Worm (Caenorhabditis elegans): ENCODE results near the gene sto-2.
A peak's percentile ranks its signal among the peaks of the same experiment; 100 is the strongest.

Gene sto-2

DNA sequence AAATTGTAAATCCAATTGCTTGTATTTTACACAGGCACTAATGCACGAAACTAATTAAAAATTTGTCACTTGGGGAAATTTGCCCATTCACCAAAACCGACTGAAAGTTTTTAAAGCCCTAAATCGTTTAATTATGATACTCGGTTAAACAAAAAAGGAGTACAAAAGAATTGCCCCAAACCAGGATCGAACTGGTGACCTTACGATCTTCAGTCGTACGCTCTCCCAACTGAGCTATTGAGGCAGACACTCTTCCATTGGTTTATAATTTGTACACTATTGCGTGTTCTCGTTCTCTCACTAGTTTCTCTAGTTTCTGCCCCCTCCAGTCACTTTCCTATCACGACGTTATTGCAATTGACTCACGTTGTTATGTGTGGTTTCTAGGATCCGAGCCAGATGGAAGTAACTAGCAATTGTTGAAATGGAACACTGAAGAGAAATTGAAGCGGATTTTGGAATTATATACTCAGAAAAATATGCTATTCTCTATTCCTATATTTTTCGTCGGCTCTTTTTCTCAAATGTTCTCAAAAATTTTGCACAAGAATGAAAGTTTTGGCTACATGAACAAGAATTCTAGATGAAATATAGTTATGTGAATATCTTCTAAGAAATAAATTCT, 3.9 kb downstream of the sto-2 start (continued):
- TF ChIP-seq hlh-26 (GFP tag; conservative IDR thresholded peaks at IDR 0.05) (no peak), ztf-22 (GFP tag; optimal IDR thresholded peaks at IDR 0.05) (no peak), madf-10 (tag; optimal IDR thresholded peaks at IDR 0.05) (peak; percentile 56), him-1 (tag; optimal IDR thresholded peaks at IDR 0.05) (peak; percentile 85), snpc-3.4 (tag; optimal IDR thresholded peaks at IDR 0.05) (peak; percentile 86), T07F8.4 (tag; optimal IDR thresholded peaks at IDR 0.05) (peak; percentile 50), lin-40 (tag; optimal IDR thresholded peaks at IDR 0.05) (peak; percentile 63)

DNA sequence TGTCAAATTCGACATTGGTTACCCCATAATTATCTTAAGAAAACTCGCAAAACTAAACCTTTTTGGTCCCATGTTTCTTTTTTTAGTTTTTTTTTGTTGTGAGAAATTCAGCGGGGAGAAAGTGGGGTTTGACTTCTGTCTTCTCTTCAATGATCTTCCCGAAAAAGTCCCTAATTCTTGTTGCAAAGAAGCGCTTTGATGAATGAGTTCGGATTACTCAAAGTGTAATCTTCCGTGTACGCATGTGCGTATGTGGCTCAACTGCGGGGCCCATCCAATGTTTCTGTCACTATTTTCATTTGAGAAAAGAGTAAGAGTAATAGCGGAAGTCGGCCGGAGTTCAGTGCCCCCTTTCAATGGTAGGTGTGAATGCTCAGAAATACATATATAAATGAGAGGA, 12.0 kb downstream of the sto-2 start:
- TF ChIP-seq athp-1 (tag; optimal IDR thresholded peaks at IDR 0.05) = no peak
- no peak for TF ChIP-seq hmg-20 (GFP tag; IDR thresholded peaks at IDR 0.05)

DNA sequence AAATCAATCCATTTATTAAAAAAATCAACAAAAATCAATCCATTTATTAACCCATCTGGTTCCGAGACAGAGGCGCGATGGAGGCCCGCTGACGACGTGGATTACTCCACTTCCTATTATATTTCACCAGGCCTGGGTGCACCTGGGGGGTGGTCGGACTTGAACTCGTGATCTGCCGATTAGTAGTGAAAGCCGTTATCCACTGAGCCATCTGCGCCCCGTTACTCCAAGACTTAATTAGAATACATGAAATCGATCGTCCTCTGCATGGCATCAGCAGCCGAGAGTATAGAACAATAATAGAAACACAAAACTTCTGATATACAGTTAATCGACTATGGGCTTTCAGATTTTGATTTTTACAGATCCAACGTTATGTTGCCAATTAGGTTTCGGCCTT, 13.6 kb downstream of the sto-2 start:
- TF ChIP-seq tbp1 (GFP tag; optimal IDR thresholded peaks at IDR 0.05) = peak; percentile 67
- TF ChIP-seq D2030.7 (GFP tag; IDR thresholded peaks at IDR 0.05) = 0 out of 2 replicates have a peak, but pooled peaks have one; percentile 33
- peak; percentile 31 for TF ChIP-seq B0261.1 (tag; optimal IDR thresholded peaks at IDR 0.05)
- peak; percentile 47 for TF ChIP-seq rpc-1 (optimal IDR thresholded peaks at IDR 0.05)
- TF ChIP-seq rpc-1 (tag; optimal IDR thresholded peaks at IDR 0.05) = peak; percentile 73
- TF ChIP-seq egl-18 (GFP tag; IDR thresholded peaks at IDR 0.05) = no peak

DNA sequence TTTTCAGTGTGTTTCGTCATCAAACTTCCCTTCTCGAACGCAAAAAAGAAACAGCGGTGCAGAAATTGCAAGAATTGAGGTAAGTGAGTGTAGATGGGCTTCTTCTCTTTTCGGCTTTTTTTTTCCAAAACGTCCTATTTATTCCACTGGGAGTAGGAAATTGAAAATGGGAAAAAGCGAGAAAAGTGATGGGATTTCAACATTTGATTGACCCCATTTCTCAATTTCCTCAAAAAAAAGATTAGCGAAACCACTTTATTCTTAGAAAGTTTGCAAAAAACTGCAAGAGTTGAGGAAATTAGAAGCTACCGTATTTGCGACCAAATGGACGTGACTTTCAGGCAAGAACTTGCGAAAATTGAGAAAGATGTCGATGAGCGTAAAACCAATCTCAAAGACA, 19.7 kb downstream of the sto-2 start, which contains the start of gene ags-3:
Gene ags-3, minus strand, starts transcription at position 101 of the 400 bp plus-strand sequence.
- TF ChIP-seq pha-4 (tag; optimal IDR thresholded peaks at IDR 0.05) = no peak
- no peak for TF ChIP-seq K12H6.12 (tag; optimal IDR thresholded peaks at IDR 0.05)
- TF ChIP-seq him-1 (tag; optimal IDR thresholded peaks at IDR 0.05) = no peak

DNA sequence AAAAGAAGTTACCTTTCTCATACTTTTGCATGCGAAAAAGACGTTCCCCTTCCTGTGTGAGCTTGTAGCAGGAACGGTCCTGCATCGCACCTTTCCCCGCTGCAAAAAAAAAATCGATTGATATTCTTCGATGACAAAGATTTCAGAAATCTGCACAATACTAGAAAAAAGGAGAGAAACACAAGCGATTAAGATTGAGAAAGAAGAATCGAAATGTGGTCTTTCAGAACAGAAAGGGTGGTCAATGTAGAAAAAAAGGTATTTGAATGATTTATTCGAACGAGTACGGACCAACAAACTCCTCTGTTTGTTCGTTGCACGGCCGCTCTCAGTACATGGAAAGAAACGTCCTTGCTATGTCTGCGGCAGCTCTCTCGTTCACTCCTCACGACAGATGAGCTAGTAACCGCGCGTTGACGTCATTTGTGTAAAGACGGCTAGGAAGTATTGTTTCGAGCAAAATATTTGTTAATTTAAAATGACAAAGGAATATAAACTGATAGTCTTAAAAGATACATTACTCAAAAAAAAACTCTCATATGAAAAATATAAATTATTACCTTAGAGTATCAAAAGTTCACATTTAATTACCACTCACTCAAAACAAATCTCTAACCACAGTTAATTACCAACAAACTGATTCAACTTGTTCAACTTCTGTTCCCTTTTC, 25.1 kb downstream of the sto-2 start, which contains the start of gene ift-81:
Gene ift-81, plus strand, starts transcription at position 620 of the 670 bp plus-strand sequence.
- TF ChIP-seq lin-40 (tag; optimal IDR thresholded peaks at IDR 0.05) (peak; percentile 32), ztf-18 (tag; optimal IDR thresholded peaks at IDR 0.05) (peak; percentile 82), F49E8.2 (tag; optimal IDR thresholded peaks at IDR 0.05; ENCODE audit: insufficient read depth) (no peak), K12H6.12 (tag; optimal IDR thresholded peaks at IDR 0.05) (peak; percentile 10)

ce11 chrX:5293862-5294261, 29.3 kb downstream of the sto-2 start:
- no peak for TF ChIP-seq K11D2.4 (GFP tag; IDR thresholded peaks at IDR 0.05)
- TF ChIP-seq hmg-20 (GFP tag; IDR thresholded peaks at IDR 0.05) = no peak
- no peak for TF ChIP-seq Y67H2A.10 (GFP tag; conservative IDR thresholded peaks at IDR 0.05)
- no peak for TF ChIP-seq Y53F4B.3 (GFP tag; IDR thresholded peaks at IDR 0.05)
- no peak for TF ChIP-seq nfyb-1 (GFP tag; IDR thresholded peaks at IDR 0.05)
- no peak for TF ChIP-seq attf-5 (GFP tag; optimal IDR thresholded peaks at IDR 0.05)
- TF ChIP-seq hrde-1 (tag; optimal IDR thresholded peaks at IDR 0.05; ENCODE audit: borderline replicate concordance) = no peak
- TF ChIP-seq let-607 (tag; optimal IDR thresholded peaks at IDR 0.05) = no peak
- no peak for TF ChIP-seq pbrm-1 (GFP tag; IDR thresholded peaks at IDR 0.05)
- TF ChIP-seq lsl-1 (GFP tag; optimal IDR thresholded peaks at IDR 0.05) = no peak
- no peak for TF ChIP-seq snpc-3.4 (tag; optimal IDR thresholded peaks at IDR 0.05)

Measured in whole organism, young adult.